Fruit fly (Drosophila melanogaster) whole organism, embryonic: ENCODE measurements around the gene Gr64a.

Experiments used
- ATbp ChIP-seq: fragments of 200-800 bp; sonication (Bioruptor generic); optimal IDR thresholded peaks from 2 replicates; lab custom pipeline; 2017; ENCODE audit warnings: missing biosample characterization, mild to moderate bottlenecking, missing genetic modification characterization, missing genetic modification reagents
- Asciz ChIP-seq: fragments of 200-800 bp; sonication (Bioruptor generic); optimal IDR thresholded peaks from 2 replicates; lab custom pipeline; 2017; ENCODE audit warnings: missing biosample characterization, mild to moderate bottlenecking, missing genetic modification characterization, missing genetic modification reagents
- Atf-2 ChIP-seq: fragments of 200-800 bp; sonication (Bioruptor generic); optimal IDR thresholded peaks from 2 replicates; lab custom pipeline; 2016; ENCODE audit warnings: missing biosample characterization, missing genetic modification characterization
- Atf3 ChIP-seq: fragments of 200-800 bp; sonication (Bioruptor generic); optimal IDR thresholded peaks from 3 replicates; lab custom pipeline; 2016; ENCODE audit warnings: missing biosample characterization, missing genetic modification characterization
- CG10209 ChIP-seq: fragments of 200-800 bp; sonication (Bioruptor generic); optimal IDR thresholded peaks from 3 replicates; lab custom pipeline; 2017; ENCODE audit warnings: missing biosample characterization, mild to moderate bottlenecking, missing genetic modification characterization, missing genetic modification reagents
- CG12659 ChIP-seq: fragments of 200-800 bp; sonication (Bioruptor generic); optimal IDR thresholded peaks from 3 replicates; lab custom pipeline; 2017; ENCODE audit warnings: mild to moderate bottlenecking, missing biosample characterization, missing genetic modification reagents, missing genetic modification characterization
- CG13123 ChIP-seq: fragments of 200-800 bp; sonication (Bioruptor generic); optimal IDR thresholded peaks from 2 replicates; lab custom pipeline; 2016; ENCODE audit warnings: missing biosample characterization, missing genetic modification characterization
- CG14014 ChIP-seq: fragments of 200-800 bp; sonication (Bioruptor generic); IDR thresholded peaks from 2 replicates; pipeline ENCODE4 v1.3.6; 2022; ENCODE audit warnings: missing biosample characterization, missing genetic modification characterization
- CG14860 ChIP-seq: fragments of 200-800 bp; sonication (Bioruptor generic); IDR thresholded peaks from 3 replicates; pipeline ENCODE4 v1.3.6; 2022; ENCODE audit warnings: missing biosample characterization, missing genetic modification characterization; ENCODE audit not compliant: partially characterized antibody
- CG1602 ChIP-seq: fragments of 200-800 bp; sonication (Bioruptor generic); optimal IDR thresholded peaks from 3 replicates; lab custom pipeline; 2016; ENCODE audit warnings: missing biosample characterization, missing genetic modification characterization
- CG16813 ChIP-seq: fragments of 200-800 bp; sonication (Bioruptor generic); IDR thresholded peaks from 3 replicates; pipeline ENCODE4 v1.3.6; 2022; ENCODE audit warnings: missing biosample characterization, missing genetic modification characterization; ENCODE audit not compliant: partially characterized antibody
- CG17829 ChIP-seq: fragments of 200-800 bp; optimal IDR thresholded peaks from 2 replicates; lab custom pipeline; 2019; ENCODE audit warnings: missing biosample characterization, mild to moderate bottlenecking, missing genetic modification characterization, moderate library complexity
- CG1832 ChIP-seq: fragments of 200-800 bp; sonication (Bioruptor generic); optimal IDR thresholded peaks from 2 replicates; lab custom pipeline; 2017; ENCODE audit warnings: missing biosample characterization, mild to moderate bottlenecking, missing genetic modification characterization, inconsistent platforms
- CG2116 ChIP-seq: fragments of 200-800 bp; sonication (Bioruptor generic); optimal IDR thresholded peaks from 3 replicates; lab custom pipeline; 2018; ENCODE audit warnings: missing biosample characterization, mild to moderate bottlenecking, missing genetic modification characterization
- CG33213 ChIP-seq: fragments of 200-800 bp; sonication (Bioruptor generic); optimal IDR thresholded peaks from 3 replicates; lab custom pipeline; 2016; ENCODE audit warnings: missing biosample characterization, missing genetic modification characterization
- CG4617 ChIP-seq: fragments of 200-800 bp; sonication (Bioruptor generic); optimal IDR thresholded peaks from 3 replicates; lab custom pipeline; 2016; ENCODE audit warnings: missing biosample characterization, missing genetic modification characterization, borderline replicate concordance
- CG7745 ChIP-seq: fragments of 200-800 bp; sonication (Bioruptor generic); optimal IDR thresholded peaks from 2 replicates; lab custom pipeline; 2018; ENCODE audit warnings: missing biosample characterization, mild to moderate bottlenecking, missing genetic modification characterization, moderate library complexity
- CG8281 ChIP-seq: fragments of 200-800 bp; sonication (Bioruptor generic); optimal IDR thresholded peaks from 2 replicates; lab custom pipeline; 2018; ENCODE audit warnings: missing biosample characterization, mild to moderate bottlenecking, missing genetic modification characterization, moderate library complexity
- CG9215 ChIP-seq: fragments of 200-800 bp; sonication (Bioruptor generic); IDR thresholded peaks from 2 replicates; pipeline ENCODE4 v1.3.6; 2022; ENCODE audit warnings: missing biosample characterization, missing genetic modification characterization
- CG9437 ChIP-seq: fragments of 200-800 bp; sonication (Bioruptor generic); optimal IDR thresholded peaks from 2 replicates; lab custom pipeline; 2018; ENCODE audit warnings: missing biosample characterization, mild to moderate bottlenecking, missing genetic modification characterization
- CG9727 ChIP-seq: fragments of 200-800 bp; sonication (Bioruptor generic); optimal IDR thresholded peaks from 3 replicates; lab custom pipeline; 2017; ENCODE audit warnings: missing biosample characterization, mild to moderate bottlenecking, missing genetic modification characterization
- CkIIα-i1 ChIP-seq: fragments of 200-800 bp; sonication (Bioruptor generic); IDR thresholded peaks from 2 replicates; pipeline ENCODE4 v1.3.6; 2022; ENCODE audit warnings: missing biosample characterization, missing genetic modification characterization
- Dip3 ChIP-seq: fragments of 200-800 bp; sonication (Bioruptor generic); optimal IDR thresholded peaks from 3 replicates; lab custom pipeline; 2016; ENCODE audit warnings: missing biosample characterization, missing genetic modification characterization
- Drgx ChIP-seq: fragments of 200-800 bp; sonication (Bioruptor generic); IDR thresholded peaks from 2 replicates; pipeline ENCODE4 v1.3.6; 2022; ENCODE audit warnings: missing biosample characterization, missing genetic modification characterization
- ERR ChIP-seq: fragments of 200-800 bp; sonication (Bioruptor generic); optimal IDR thresholded peaks from 2 replicates; lab custom pipeline; 2016; ENCODE audit warnings: missing biosample characterization, missing genetic modification characterization
- Fer3 ChIP-seq: fragments of 200-800 bp; sonication (Bioruptor generic); optimal IDR thresholded peaks from 2 replicates; lab custom pipeline; 2018; ENCODE audit warnings: missing biosample characterization, mild to moderate bottlenecking, missing genetic modification characterization, moderate library complexity
- HLH3B ChIP-seq: fragments of 200-800 bp; sonication (Bioruptor generic); IDR thresholded peaks from 2 replicates; pipeline ENCODE4 v1.3.6; 2022; ENCODE audit warnings: missing biosample characterization, missing genetic modification characterization
- Lpt ChIP-seq: fragments of >200 bp; optimal IDR thresholded peaks from 2 replicates; lab custom pipeline; 2018; ENCODE audit warnings: missing biosample characterization, missing genetic modification characterization
- Meics ChIP-seq: fragments of 200-800 bp; sonication (Bioruptor generic); optimal IDR thresholded peaks from 2 replicates; lab custom pipeline; 2017; ENCODE audit warnings: missing biosample characterization, mild to moderate bottlenecking, missing genetic modification characterization
- Mes4 ChIP-seq: fragments of 200-800 bp; sonication (Bioruptor generic); optimal IDR thresholded peaks from 2 replicates; lab custom pipeline; 2016; ENCODE audit warnings: missing biosample characterization, missing genetic modification characterization
- NFAT ChIP-seq: fragments of 200-800 bp; sonication (Bioruptor generic); IDR thresholded peaks from 2 replicates; pipeline ENCODE4 v1.3.6; 2022; ENCODE audit warnings: missing biosample characterization, missing genetic modification characterization
- Nf-YA ChIP-seq: fragments of 200-800 bp; sonication (Bioruptor generic); IDR thresholded peaks from 2 replicates; pipeline ENCODE4 v1.3.6; 2022; ENCODE audit warnings: missing biosample characterization, missing genetic modification characterization
- aop ChIP-seq: fragments of 200-800 bp; sonication (Bioruptor generic); IDR thresholded peaks from 2 replicates; pipeline ENCODE4 v1.3.6; 2022; ENCODE audit warnings: missing biosample characterization, missing genetic modification characterization
- btn ChIP-seq: fragments of 200-800 bp; sonication (Bioruptor generic); optimal IDR thresholded peaks from 2 replicates; lab custom pipeline; 2016; ENCODE audit warnings: missing biosample characterization, missing genetic modification characterization
- cato ChIP-seq: fragments of 200-800 bp; sonication (Bioruptor generic); optimal IDR thresholded peaks from 2 replicates; lab custom pipeline; 2016; ENCODE audit warnings: missing biosample characterization, missing genetic modification characterization, borderline replicate concordance
- crol ChIP-seq: fragments of 200-800 bp; sonication (Bioruptor generic); IDR thresholded peaks from 2 replicates; pipeline ENCODE4 v1.3.6; 2022; ENCODE audit warnings: missing biosample characterization, missing genetic modification characterization
- da ChIP-seq: fragments of 200-800 bp; sonication (Bioruptor generic); optimal IDR thresholded peaks from 2 replicates; lab custom pipeline; 2016; ENCODE audit warnings: missing biosample characterization, missing genetic modification characterization
- dpn ChIP-seq, 2 experiments: fragments of 200-800 bp; sonication (Bioruptor generic); optimal IDR thresholded peaks; 3 replicates each; lab custom pipeline; 2016; ENCODE audit warnings: missing biosample characterization in 2 of 2, missing genetic modification characterization in 2 of 2
- en ChIP-seq: fragments of 200-800 bp; sonication (Bioruptor generic); optimal IDR thresholded peaks from 2 replicates; lab custom pipeline; 2016; ENCODE audit warnings: missing biosample characterization, missing genetic modification characterization
- eyg ChIP-seq: fragments of 200-800 bp; sonication (Bioruptor generic); optimal IDR thresholded peaks from 3 replicates; lab custom pipeline; 2016; ENCODE audit warnings: missing biosample characterization, missing genetic modification characterization
- fd102C ChIP-seq: fragments of 200-800 bp; sonication (Bioruptor generic); optimal IDR thresholded peaks from 2 replicates; lab custom pipeline; 2018; ENCODE audit warnings: missing biosample characterization, mild to moderate bottlenecking, missing genetic modification characterization, moderate library complexity
- gem ChIP-seq: fragments of 200-800 bp; sonication (Bioruptor generic); optimal IDR thresholded peaks from 2 replicates; lab custom pipeline; 2019; ENCODE audit warnings: missing biosample characterization, mild to moderate bottlenecking, missing genetic modification characterization, moderate library complexity
- knrl ChIP-seq: fragments of 200-800 bp; sonication (Bioruptor generic); IDR thresholded peaks from 3 replicates; pipeline ENCODE4 v1.3.6; 2022; ENCODE audit warnings: missing biosample characterization, missing genetic modification characterization; ENCODE audit not compliant: partially characterized antibody
- lab ChIP-seq: fragments of 200-800 bp; sonication (Bioruptor generic); optimal IDR thresholded peaks from 3 replicates; lab custom pipeline; 2017; ENCODE audit warnings: missing biosample characterization, missing genetic modification characterization, mild to moderate bottlenecking, moderate library complexity, missing genetic modification reagents
- mirr ChIP-seq: fragments of 200-800 bp; sonication (Bioruptor generic); optimal IDR thresholded peaks from 3 replicates; lab custom pipeline; 2018; ENCODE audit warnings: missing biosample characterization, mild to moderate bottlenecking, missing genetic modification characterization
- pfk ChIP-seq: fragments of 200-800 bp; sonication (Bioruptor generic); optimal IDR thresholded peaks from 2 replicates; lab custom pipeline; 2018; ENCODE audit warnings: missing biosample characterization, mild to moderate bottlenecking, missing genetic modification characterization, moderate library complexity
- pnt ChIP-seq: fragments of 200-800 bp; sonication (Bioruptor generic); optimal IDR thresholded peaks from 3 replicates; lab custom pipeline; 2016; ENCODE audit warnings: missing biosample characterization, missing genetic modification characterization
- tin ChIP-seq: fragments of 200-800 bp; sonication (Bioruptor generic); optimal IDR thresholded peaks from 3 replicates; lab custom pipeline; 2016; ENCODE audit warnings: missing biosample characterization, missing genetic modification characterization
- unpg ChIP-seq: fragments of 200-800 bp; sonication (Bioruptor generic); optimal IDR thresholded peaks from 3 replicates; lab custom pipeline; 2018; ENCODE audit warnings: missing biosample characterization, mild to moderate bottlenecking, missing genetic modification characterization, moderate library complexity
- wek ChIP-seq: fragments of 200-800 bp; sonication (Bioruptor generic); optimal IDR thresholded peaks from 3 replicates; lab custom pipeline; 2018; ENCODE audit warnings: missing biosample characterization, mild to moderate bottlenecking, missing genetic modification characterization, moderate library complexity
- zfh2 ChIP-seq: fragments of 200-800 bp; sonication (Bioruptor generic); optimal IDR thresholded peaks from 2 replicates; lab custom pipeline; 2016; ENCODE audit warnings: missing biosample characterization, missing genetic modification characterization

The Gr64a gene

dm6 chr3L:4070996-4071379 is 44.4 kb downstream of the Gr64a start:
- TF ChIP-seq gem (tag; lab: Kevin White, UChicago) = peak; percentile 64
- TF ChIP-seq dpn (GFP tag; optimal IDR thresholded peaks at IDR 0.05; lab: Kevin White, UChicago) = peak in 1 of 2 experiments; percentile 50
- TF ChIP-seq unpg (GFP tag; lab: Kevin White, UChicago) = peak; percentile 74
- no peak for TF ChIP-seq Mes4 (GFP tag; lab: Kevin White, UChicago)
- no peak for TF ChIP-seq CG2116 (GFP tag; lab: Kevin White, UChicago)
- TF ChIP-seq CG12659 (GFP tag; lab: Kevin White, UChicago) = no peak
- TF ChIP-seq HLH3B (GFP tag; lab: Robert Waterston, UW) = peak; percentile 82
- TF ChIP-seq zfh2 (GFP tag; lab: Kevin White, UChicago) = no peak
- no peak for TF ChIP-seq CG7745
- peak; percentile 32 for TF ChIP-seq CG13123
- no peak for TF ChIP-seq wek
- no peak for TF ChIP-seq eyg (GFP tag; lab: Kevin White, UChicago)
- TF ChIP-seq pnt (GFP tag; lab: Kevin White, UChicago) = peak; percentile 20
- no peak for TF ChIP-seq ERR (GFP tag; lab: Kevin White, UChicago)
- no peak for TF ChIP-seq btn (GFP tag; lab: Kevin White, UChicago)
- peak; percentile 9 for TF ChIP-seq Dip3
- no peak for TF ChIP-seq CG16813 (GFP tag; lab: Robert Waterston, UW)
- TF ChIP-seq fd102C (GFP tag; lab: Kevin White, UChicago) = no peak
- TF ChIP-seq lab (GFP tag; lab: Kevin White, UChicago) = peak; percentile 55
- peak; percentile 81 for TF ChIP-seq Fer3
- no peak for TF ChIP-seq mirr (GFP tag; lab: Kevin White, UChicago)
- no peak for TF ChIP-seq Meics
- no peak for TF ChIP-seq CG33213 (GFP tag; lab: Kevin White, UChicago)
- peak; percentile 48 for TF ChIP-seq tin (GFP tag; lab: Kevin White, UChicago)
- no peak for TF ChIP-seq en
- peak; percentile 68 for TF ChIP-seq crol (GFP tag; lab: Robert Waterston, UW)
- TF ChIP-seq CG14014 (GFP tag; lab: Robert Waterston, UW) = peak; percentile 71
- no peak for TF ChIP-seq da (GFP tag; lab: Kevin White, UChicago)
- TF ChIP-seq Drgx (GFP tag; lab: Robert Waterston, UW) = peak; percentile 91
- TF ChIP-seq CG1602 (GFP tag; lab: Kevin White, UChicago) = peak; percentile 49
- no peak for TF ChIP-seq cato (GFP tag; lab: Kevin White, UChicago)
- TF ChIP-seq pfk (GFP tag; lab: Kevin White, UChicago) = no peak
- 0 out of 2 replicates have a peak, but pooled peaks have one; percentile 34 for TF ChIP-seq NFAT (GFP tag; lab: Robert Waterston, UW)
- TF ChIP-seq ATbp = peak; percentile 76
- peak; percentile 8 for TF ChIP-seq CG9437 (GFP tag; lab: Kevin White, UChicago)
- TF ChIP-seq CG8281 (tag; lab: Kevin White, UChicago) = no peak
- TF ChIP-seq CkIIα-i1 = peak; percentile 22; the same call in 1 of the 2 replicates
- TF ChIP-seq Asciz (GFP tag; lab: Kevin White, UChicago) = peak; percentile 22
- no peak for TF ChIP-seq CG17829
- no peak for TF ChIP-seq knrl (GFP tag; lab: Robert Waterston, UW)
- no peak for TF ChIP-seq CG10209 (GFP tag; lab: Kevin White, UChicago)
- TF ChIP-seq CG4617 (GFP tag; lab: Kevin White, UChicago) = no peak
- TF ChIP-seq Atf3 (GFP tag; lab: Kevin White, UChicago) = no peak
- TF ChIP-seq CG9215 = peak; percentile 41; the same call in 1 of the 2 replicates
- no peak for TF ChIP-seq Lpt
- TF ChIP-seq CG9727 = no peak
- TF ChIP-seq CG1832 (GFP tag; lab: Kevin White, UChicago) = no peak
- no peak for TF ChIP-seq CG14860 (GFP tag; lab: Robert Waterston, UW)
- no peak for TF ChIP-seq Atf-2 (GFP tag; lab: Kevin White, UChicago)
- 0 out of 2 replicates have a peak, but pooled peaks have one; percentile 33 for TF ChIP-seq aop (GFP tag; lab: Robert Waterston, UW)
- TF ChIP-seq Nf-YA = 0 out of 2 replicates have a peak, but pooled peaks have one; percentile 8
